Worm (Caenorhabditis elegans) whole organism, L4/young adult: ENCODE data around the gene nep-2.
"Not testable (repeated sequence)": the region's sequence is repeated elsewhere in the genome, so short reads cannot be mapped to it uniquely, and the experiment has no call there.

ENCODE experiments used
- W03F9.2 ChIP-seq: fragments of 150-350 bp; optimal IDR thresholded peaks from 2 replicates; lab custom pipeline; 2014; ENCODE audit warnings: missing biosample characterization, missing genetic modification characterization
- dao-5 ChIP-seq: sonication (generic microtip); optimal IDR thresholded peaks from 2 replicates; lab custom pipeline; 2016; ENCODE audit warnings: missing genotype, missing genetic modification characterization, moderate library complexity, missing compliant biosample characterization
- him-1 ChIP-seq: sonication (generic microtip); optimal IDR thresholded peaks from 2 replicates; lab custom pipeline; 2016; ENCODE audit warnings: missing genotype, missing genetic modification reagents, missing genetic modification characterization, missing compliant biosample characterization

Gene nep-2

DNA sequence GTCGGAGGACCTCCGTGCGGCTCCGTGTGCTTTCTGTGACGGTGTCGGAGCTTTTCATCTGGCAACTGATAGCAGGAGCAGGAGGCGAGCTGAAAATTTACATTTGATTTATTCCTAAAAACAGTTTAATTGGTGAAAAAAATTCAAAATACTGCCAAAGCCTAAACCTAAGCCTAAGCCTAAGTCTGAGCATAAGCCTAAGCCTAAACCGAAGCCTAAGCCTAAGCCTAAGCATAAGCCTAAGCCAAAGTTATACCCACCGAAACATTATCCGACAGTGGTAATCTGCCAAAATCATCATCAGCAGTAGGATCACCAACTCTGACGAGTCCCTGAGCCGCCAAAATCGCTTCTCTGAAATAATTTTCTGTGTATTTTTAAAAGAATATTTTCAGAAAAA, 40.8 kb downstream of the nep-2 start:
- TF ChIP-seq W03F9.2 (tag; lab: Kevin White, UChicago) (no peak), him-1 (tag; lab: Kevin White, UChicago) (no peak)

DNA sequence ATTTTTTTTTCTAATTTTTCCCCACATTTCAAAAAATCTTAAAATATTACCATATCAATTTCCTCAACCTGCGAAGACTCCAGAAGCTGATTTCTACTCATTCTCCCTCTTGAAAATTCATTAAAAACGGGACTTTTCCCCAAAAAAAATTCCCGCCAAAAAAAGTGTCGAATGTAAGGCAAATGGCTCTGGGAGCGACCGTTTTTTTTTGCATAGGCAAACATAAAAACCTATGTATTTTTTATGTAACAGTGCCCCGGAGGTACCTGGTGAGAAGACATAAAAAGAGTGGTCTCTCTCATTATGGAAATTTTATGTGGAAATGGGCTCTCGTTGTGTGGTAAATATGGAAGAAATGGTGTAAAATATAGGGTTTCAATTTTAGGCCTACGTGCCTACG, 41.3 kb downstream of the nep-2 start, which contains the start of gene ceh-87:
TSS of gene ceh-87 (minus strand) at position 101 of the 400 bp plus-strand sequence.
- no peak for TF ChIP-seq W03F9.2 (tag; lab: Kevin White, UChicago)
- no peak for TF ChIP-seq dao-5

ce11 chrII:2681118-2681517, 44.4 kb downstream of the nep-2 start, which contains the start of gene F34D6.1:
Gene F34D6.1 (minus strand): TSS chrII:2681218.
- TF ChIP-seq W03F9.2 (tag; lab: Kevin White, UChicago) (no peak), him-1 (tag; lab: Kevin White, UChicago) (no peak), dao-5 (no peak)

ce11 chrII:2677534-2678168, 47.9 kb downstream of the nep-2 start, which contains the start of gene F22E5.17:
Gene F22E5.17 (plus strand): TSS chrII:2678041.
- TF ChIP-seq dao-5 (no peak), W03F9.2 (tag; lab: Kevin White, UChicago) (no peak), him-1 (tag; lab: Kevin White, UChicago) (no peak)

- not testable (repeated sequence) for TF ChIP-seq dao-5; W03F9.2 (tag; lab: Kevin White, UChicago); him-1 (tag; lab: Kevin White, UChicago)
These were observed 52.0 kb downstream of the nep-2 start, which contains the start of the genes F22E5.20 and F22E5.1 for ce11 chrII:2673534-2673933. Gene F22E5.20 (minus strand): TSS chrII:2673634. Gene F22E5.1 (plus strand): TSS chrII:2673775.

- not testable (repeated sequence) for TF ChIP-seq dao-5; him-1 (tag; lab: Kevin White, UChicago); W03F9.2 (tag; lab: Kevin White, UChicago)
These were observed 53.2 kb downstream of the nep-2 start, which contains the start of gene sri-57 for ce11 chrII:2672320-2672719. Gene sri-57 (minus strand): TSS chrII:2672420.
